Fruit fly (Drosophila melanogaster) whole organism, wandering third instar larva: Measurements from ENCODE around the gene Xpac.

Experiments used
- Abd-B ChIP-seq: fragments of >200 bp; optimal IDR thresholded peaks from 2 replicates; lab custom pipeline; 2017; ENCODE audit warnings: missing biosample characterization, missing genetic modification characterization
- CG32264 ChIP-seq: fragments of 200-800 bp; sonication (Bioruptor generic); optimal IDR thresholded peaks from 2 replicates; lab custom pipeline; 2016; ENCODE audit warnings: missing biosample characterization, missing genetic modification characterization
- Dif ChIP-seq: fragments of 200-275, 200-300 bp; sonication (Bioruptor generic); optimal IDR thresholded peaks from 2 replicates; lab custom pipeline; 2018; ENCODE audit warnings: missing biosample characterization, missing genetic modification characterization; ENCODE audit not compliant: partially characterized antibody
- GATAd ChIP-seq: sonication (Bioruptor generic); optimal IDR thresholded peaks from 2 replicates; lab custom pipeline; 2016; ENCODE audit warnings: missing biosample characterization, missing genetic modification characterization
- HLH106 ChIP-seq: fragments of 200-800 bp; optimal IDR thresholded peaks from 3 replicates; lab custom pipeline; 2019; ENCODE audit warnings: missing biosample characterization, mild to moderate bottlenecking, missing genetic modification characterization, moderate library complexity
- Hr83 ChIP-seq: fragments of 200-300 bp; sonication (Bioruptor generic); optimal IDR thresholded peaks from 2 replicates; lab custom pipeline; 2016; ENCODE audit warnings: missing biosample characterization, mild to moderate bottlenecking, missing genetic modification characterization, moderate library complexity; ENCODE audit not compliant: poor library complexity, severe bottlenecking
- Jra ChIP-seq: sonication (Bioruptor generic); optimal IDR thresholded peaks from 2 replicates; lab custom pipeline; 2016; ENCODE audit warnings: missing biosample characterization, missing genetic modification characterization
- Mio ChIP-seq: sonication (Bioruptor generic); optimal IDR thresholded peaks from 2 replicates; lab custom pipeline; 2016; ENCODE audit warnings: missing biosample characterization, missing genetic modification characterization
- N ChIP-seq: fragments of >200 bp; optimal IDR thresholded peaks from 2 replicates; lab custom pipeline; 2018; ENCODE audit warnings: missing biosample characterization, missing external identifiers, missing genetic modification characterization
- Rel ChIP-seq, 2 experiments: fragments of 200-800 bp; sonication (Bioruptor generic) in 1 of 2; optimal IDR thresholded peaks; 2 replicates in 1 of 2; 3 replicates in 1 of 2; lab custom pipeline; 2016 to 2019; ENCODE audit warnings: mild to moderate bottlenecking in 2 of 2, missing biosample characterization in 2 of 2, missing genetic modification characterization in 2 of 2, moderate library complexity in 1 of 2
- dl ChIP-seq, 2 experiments: fragments of 175-275, 200-275 bp in 1 of 2; fragments of 200-275 bp in 1 of 2; sonication (Bioruptor generic); optimal IDR thresholded peaks; lab custom pipeline; 2018; ENCODE audit warnings: mild to moderate bottlenecking in 2 of 2, missing biosample characterization in 2 of 2, missing genetic modification characterization in 2 of 2, moderate library complexity in 2 of 2; ENCODE audit not compliant: partially characterized antibody in 2 of 2, insufficient read depth in 1 of 2
- dmrt93B ChIP-seq: fragments of 200-800 bp; sonication (Bioruptor generic); optimal IDR thresholded peaks from 2 replicates; lab custom pipeline; 2018; ENCODE audit warnings: missing biosample characterization, mild to moderate bottlenecking, missing genetic modification characterization
- dsf ChIP-seq: sonication (Bioruptor generic); optimal IDR thresholded peaks from 2 replicates; lab custom pipeline; 2016; ENCODE audit warnings: missing biosample characterization, missing genetic modification characterization, borderline replicate concordance
- ey ChIP-seq: fragments of 200-800 bp; sonication (Bioruptor generic); optimal IDR thresholded peaks from 2 replicates; lab custom pipeline; 2016; ENCODE audit warnings: missing biosample characterization, missing genetic modification characterization
- fru ChIP-seq: fragments of 200-800 bp; sonication (Bioruptor generic); optimal IDR thresholded peaks from 3 replicates; lab custom pipeline; 2016; ENCODE audit warnings: missing biosample characterization, mild to moderate bottlenecking, missing genetic modification characterization
- h ChIP-seq: fragments of 200-800 bp; sonication (Bioruptor generic); optimal IDR thresholded peaks from 3 replicates; lab custom pipeline; 2016; ENCODE audit warnings: missing biosample characterization, mild to moderate bottlenecking, missing genetic modification characterization
- jim ChIP-seq: fragments of 175-275, 200-325 bp; sonication (Bioruptor generic); optimal IDR thresholded peaks from 2 replicates; lab custom pipeline; 2016; ENCODE audit warnings: missing biosample characterization, mild to moderate bottlenecking, missing genetic modification characterization
- lola ChIP-seq: fragments of >200 bp; optimal IDR thresholded peaks from 2 replicates; lab custom pipeline; 2017; ENCODE audit warnings: missing biosample characterization, missing genetic modification characterization
- rgr ChIP-seq: fragments of 200-800 bp; sonication (Bioruptor generic); optimal IDR thresholded peaks from 3 replicates; lab custom pipeline; 2016; ENCODE audit warnings: missing biosample characterization, mild to moderate bottlenecking, missing genetic modification characterization
- woc ChIP-seq: sonication (Bioruptor generic); optimal IDR thresholded peaks from 2 replicates; lab custom pipeline; 2016; ENCODE audit warnings: missing biosample characterization, mild to moderate bottlenecking, missing genetic modification characterization

Xpac gene

DNA sequence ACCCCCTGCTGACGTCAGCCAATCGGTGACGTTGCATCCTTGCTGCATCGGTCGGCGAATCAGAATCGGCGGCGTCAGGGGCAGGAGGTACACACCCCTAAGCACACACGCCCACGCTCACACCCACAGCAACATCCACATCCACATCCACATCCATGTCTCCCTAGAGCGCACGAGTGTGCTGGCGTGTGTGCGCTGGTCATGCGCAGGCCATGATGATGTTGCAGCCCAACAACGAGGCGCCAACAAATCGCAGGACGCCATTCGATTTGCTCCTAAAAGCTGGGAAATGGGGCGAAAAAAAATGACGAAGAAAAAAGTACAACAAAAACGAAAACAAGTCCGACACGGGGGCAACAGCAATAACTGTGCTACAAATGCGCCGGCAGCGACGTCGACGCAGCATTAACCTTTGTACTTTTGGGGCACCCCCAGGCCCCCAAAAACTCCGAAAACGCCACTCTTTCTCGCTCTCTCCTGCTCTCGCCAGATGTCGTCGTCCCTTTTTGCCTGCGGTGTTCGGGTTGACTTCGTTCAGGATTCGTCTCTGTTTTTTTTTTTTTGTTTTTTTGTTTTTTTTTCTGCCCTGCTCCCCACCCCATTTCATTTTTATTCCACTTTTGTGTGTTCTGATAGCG is 14.9 kb downstream of the Xpac start:
- TF ChIP-seq dmrt93B (GFP tag; lab: Kevin White, UChicago) (no peak), Jra (GFP tag; lab: Kevin White, UChicago) (no peak), h (GFP tag; lab: Kevin White, UChicago) (no peak), HLH106 (tag; lab: Kevin White, UChicago) (no peak), ey (GFP tag; lab: Kevin White, UChicago) (no peak), woc (GFP tag; lab: Kevin White, UChicago) (no peak), dsf (no peak), Dif (GFP tag; lab: Kevin White, UChicago) (no peak), fru (no peak)

DNA sequence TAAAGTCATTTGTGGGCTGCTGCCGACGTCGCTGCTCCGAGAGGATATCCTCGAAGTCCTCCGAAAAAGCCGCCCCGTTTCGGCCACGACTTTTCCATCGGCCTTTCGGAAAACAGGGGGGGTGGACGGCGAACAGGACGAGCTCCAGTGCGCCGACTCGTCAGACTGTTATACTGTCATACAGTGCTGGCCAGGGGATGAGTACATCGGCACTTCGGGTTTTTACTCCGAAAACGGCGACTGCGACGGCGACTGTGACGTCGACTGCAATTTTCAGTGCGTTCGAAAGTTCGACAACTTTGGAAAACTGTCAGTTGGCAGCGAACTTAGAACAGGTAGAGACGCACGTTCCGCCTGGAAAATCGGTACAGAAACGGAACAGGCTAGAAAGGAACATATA is 28.6 kb downstream of the Xpac start, which contains the start of gene CG43689:
TSS of gene CG43689 (plus strand) at position 314 of the 400 bp plus-strand sequence.
- TF ChIP-seq lola (no peak), CG32264 (GFP tag; lab: Kevin White, UChicago) (no peak), Hr83 (GFP tag; lab: Kevin White, UChicago) (no peak), N (no peak), dl (GFP tag; optimal IDR thresholded peaks at IDR 0.05; lab: Kevin White, UChicago; ENCODE audit: insufficient read depth in 1 of 2, partially characterized antibody in 2 of 2) (no peak), GATAd (no peak), Abd-B (GFP tag; lab: Kevin White, UChicago) (no peak), rgr (GFP tag; lab: Kevin White, UChicago) (no peak), Dif (GFP tag; lab: Kevin White, UChicago) (no peak), Mio (no peak), ey (GFP tag; lab: Kevin White, UChicago) (no peak), Rel (GFP tag; optimal IDR thresholded peaks at IDR 0.05; lab: Kevin White, UChicago) (no peak), Rel (tag; optimal IDR thresholded peaks at IDR 0.05; lab: Kevin White, UChicago) (no peak), jim (no peak)

DNA sequence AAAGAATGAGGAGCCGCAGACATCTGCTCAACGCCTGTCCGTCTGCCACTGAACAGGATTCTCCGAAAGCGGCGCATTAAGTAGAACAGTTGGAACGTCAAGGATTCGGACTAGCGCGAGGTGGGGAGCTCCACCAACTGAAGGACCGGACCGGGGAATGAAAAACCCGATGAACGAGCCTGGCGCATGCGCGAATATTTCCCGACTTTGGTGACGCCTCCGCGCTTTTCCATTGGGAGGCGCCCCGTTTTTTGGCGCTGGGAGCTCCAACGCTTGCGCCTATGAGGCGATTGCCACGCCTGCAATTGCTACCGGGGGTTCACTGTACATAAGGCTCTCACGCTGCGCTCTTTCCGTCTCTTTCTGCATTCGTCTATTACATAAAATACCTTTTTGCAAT is 42.5 kb downstream of the Xpac start:
- no peak for TF ChIP-seq GATAd
